Fruit fly (Drosophila melanogaster) whole organism, pupa: ENCODE data around the gene ago.

Source experiments
- CG13204 ChIP-seq: fragments of 200-800 bp; sonication (Bioruptor generic); optimal IDR thresholded peaks from 2 replicates; lab custom pipeline; 2018; ENCODE audit warnings: missing biosample characterization, mild to moderate bottlenecking, missing genetic modification characterization, moderate library complexity
- CG15710 ChIP-seq: fragments of 200-800 bp; sonication (Bioruptor generic); optimal IDR thresholded peaks from 2 replicates; lab custom pipeline; 2018; ENCODE audit warnings: missing biosample characterization, mild to moderate bottlenecking, missing genetic modification characterization, moderate library complexity
- CG34367 ChIP-seq: fragments of 200-800 bp; sonication (Bioruptor generic); optimal IDR thresholded peaks from 2 replicates; lab custom pipeline; 2018; ENCODE audit warnings: missing biosample characterization, mild to moderate bottlenecking, missing genetic modification characterization
- CG4496 ChIP-seq: fragments of 200-800 bp; sonication (Bioruptor generic); IDR thresholded peaks from 3 replicates; pipeline ENCODE4 v1.3.6; 2022; ENCODE audit warnings: missing biosample characterization, missing genetic modification characterization
- CG9948 ChIP-seq: fragments of 200-800 bp; sonication (Bioruptor generic); optimal IDR thresholded peaks from 2 replicates; lab custom pipeline; 2018; ENCODE audit warnings: missing biosample characterization, mild to moderate bottlenecking, missing genetic modification characterization, moderate library complexity
- D1 ChIP-seq: fragments of 200-800 bp; sonication (Bioruptor generic); optimal IDR thresholded peaks from 2 replicates; lab custom pipeline; 2018; ENCODE audit warnings: missing biosample characterization, mild to moderate bottlenecking, missing genetic modification characterization, moderate library complexity
- Pif1A ChIP-seq: fragments of 200-800 bp; sonication (Bioruptor generic); optimal IDR thresholded peaks from 3 replicates; lab custom pipeline; 2016; ENCODE audit warnings: missing biosample characterization, missing genetic modification characterization
- fd96Ca ChIP-seq: fragments of 200-800 bp; sonication (Bioruptor generic); IDR thresholded peaks from 3 replicates; pipeline ENCODE4 v1.3.6; 2022; ENCODE audit warnings: missing biosample characterization, missing genetic modification characterization
- gl ChIP-seq: fragments of 200-800 bp; sonication (Bioruptor generic); optimal IDR thresholded peaks from 2 replicates; lab custom pipeline; 2018; ENCODE audit warnings: missing biosample characterization, mild to moderate bottlenecking, missing genetic modification characterization

DNA sequence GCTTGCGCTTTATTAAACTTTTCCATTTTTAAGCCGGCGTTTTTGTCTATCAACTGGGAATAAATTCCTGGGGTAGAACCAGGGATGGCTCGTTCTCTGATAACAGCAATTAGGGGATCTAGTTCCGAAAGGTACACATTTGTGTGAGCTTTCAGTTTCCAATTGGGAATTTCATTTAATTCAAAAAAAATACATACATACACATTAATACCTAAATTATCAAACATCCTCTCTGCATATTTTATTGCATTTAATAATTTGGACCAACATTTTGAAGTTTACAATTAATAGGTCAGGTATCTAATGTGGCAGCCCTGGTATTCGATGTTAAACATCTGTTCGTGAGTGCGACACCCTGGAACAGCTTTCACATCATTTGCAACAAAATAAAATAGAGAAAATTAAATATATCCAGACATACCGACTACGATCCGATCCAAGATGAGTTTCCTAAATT is 5.0 kb upstream of the ago start, which contains the start of the genes CG15011 and CG1309:
- TF ChIP-seq CG4496 (GFP tag; lab: Robert Waterston, UW): peak; percentile 82
- no peak for TF ChIP-seq fd96Ca (GFP tag; lab: Robert Waterston, UW)
- TF ChIP-seq gl (tag; lab: Kevin White, UChicago): peak; percentile 31
- TF ChIP-seq CG34367 (tag; lab: Kevin White, UChicago): peak; percentile 61
- peak; percentile 77 for TF ChIP-seq CG15710 (tag; lab: Kevin White, UChicago)
- TF ChIP-seq CG9948 (tag; lab: Kevin White, UChicago): peak; percentile 69
- TF ChIP-seq D1 (tag; lab: Kevin White, UChicago): no peak
- TF ChIP-seq Pif1A (GFP tag; lab: Kevin White, UChicago): no peak
- TF ChIP-seq CG13204 (GFP tag; lab: Kevin White, UChicago): no peak
